Fruit fly (Drosophila melanogaster) whole organism, embryonic: ENCODE data around the gene Ccp84Ad.

Experiments used
- CG10147 ChIP-seq: fragments of 200-800 bp; sonication (Bioruptor generic); optimal IDR thresholded peaks from 2 replicates; lab custom pipeline; 2019; ENCODE audit warnings: missing biosample characterization, mild to moderate bottlenecking, missing genetic modification characterization, moderate library complexity
- CG1024 ChIP-seq: fragments of 200-800 bp; sonication (Bioruptor generic); IDR thresholded peaks from 2 replicates; pipeline ENCODE4 v1.3.6; 2022; ENCODE audit warnings: missing biosample characterization, missing genetic modification characterization
- CG12155 ChIP-seq: fragments of 200-800 bp; sonication (Bioruptor generic); optimal IDR thresholded peaks from 3 replicates; lab custom pipeline; 2016; ENCODE audit warnings: missing biosample characterization, missing genetic modification characterization
- CG12219 ChIP-seq: fragments of 200-800 bp; sonication (Bioruptor generic); optimal IDR thresholded peaks from 3 replicates; lab custom pipeline; 2018; ENCODE audit warnings: missing biosample characterization, mild to moderate bottlenecking, missing genetic modification characterization
- CG13123 ChIP-seq: fragments of 200-800 bp; sonication (Bioruptor generic); optimal IDR thresholded peaks from 2 replicates; lab custom pipeline; 2016; ENCODE audit warnings: missing biosample characterization, missing genetic modification characterization
- CG13287 ChIP-seq: fragments of 200-800 bp; sonication (Bioruptor generic); IDR thresholded peaks from 2 replicates; pipeline ENCODE4 v1.3.6; 2022; ENCODE audit warnings: missing biosample characterization, missing genetic modification characterization; ENCODE audit not compliant: partially characterized antibody
- CG13296 ChIP-seq: fragments of 200-800 bp; sonication (Bioruptor generic); optimal IDR thresholded peaks from 3 replicates; lab custom pipeline; 2018; ENCODE audit warnings: missing biosample characterization, mild to moderate bottlenecking, missing genetic modification characterization
- CG14014 ChIP-seq: fragments of 200-800 bp; sonication (Bioruptor generic); IDR thresholded peaks from 2 replicates; pipeline ENCODE4 v1.3.6; 2022; ENCODE audit warnings: missing biosample characterization, missing genetic modification characterization
- CG14710 ChIP-seq: fragments of 200-800 bp; sonication (Bioruptor generic); optimal IDR thresholded peaks from 3 replicates; lab custom pipeline; 2019; ENCODE audit warnings: missing biosample characterization, mild to moderate bottlenecking, missing genetic modification characterization, moderate library complexity
- CG14860 ChIP-seq: fragments of 200-800 bp; sonication (Bioruptor generic); IDR thresholded peaks from 3 replicates; pipeline ENCODE4 v1.3.6; 2022; ENCODE audit warnings: missing biosample characterization, missing genetic modification characterization; ENCODE audit not compliant: partially characterized antibody
- CG15073 ChIP-seq: fragments of 200-800 bp; sonication (Bioruptor generic); optimal IDR thresholded peaks from 2 replicates; lab custom pipeline; 2016; ENCODE audit warnings: missing biosample characterization, missing genetic modification characterization
- CG17568 ChIP-seq: fragments of 200-800 bp; sonication (Bioruptor generic); optimal IDR thresholded peaks from 2 replicates; lab custom pipeline; 2018; ENCODE audit warnings: missing biosample characterization, mild to moderate bottlenecking, missing genetic modification characterization, moderate library complexity
- CG17829 ChIP-seq: fragments of 200-800 bp; optimal IDR thresholded peaks from 2 replicates; lab custom pipeline; 2019; ENCODE audit warnings: missing biosample characterization, mild to moderate bottlenecking, missing genetic modification characterization, moderate library complexity
- CG18476 ChIP-seq: fragments of 200-800 bp; sonication (Bioruptor generic); optimal IDR thresholded peaks from 2 replicates; lab custom pipeline; 2016; ENCODE audit warnings: missing biosample characterization, mild to moderate bottlenecking, missing genetic modification characterization
- CG18764 ChIP-seq: fragments of 200-800 bp; sonication (Bioruptor generic); optimal IDR thresholded peaks from 3 replicates; lab custom pipeline; 2016; ENCODE audit warnings: missing biosample characterization, missing genetic modification characterization
- CG2712 ChIP-seq: fragments of 200-800 bp; optimal IDR thresholded peaks from 3 replicates; lab custom pipeline; 2019; ENCODE audit warnings: missing biosample characterization, mild to moderate bottlenecking, missing genetic modification characterization, moderate library complexity
- CG32532 ChIP-seq: fragments of 200-800 bp; sonication (Bioruptor generic); IDR thresholded peaks from 2 replicates; pipeline ENCODE4 v1.3.6; 2022; ENCODE audit warnings: missing biosample characterization, missing genetic modification characterization
- CG6813 ChIP-seq: fragments of 200-800 bp; sonication (Bioruptor generic); optimal IDR thresholded peaks from 2 replicates; lab custom pipeline; 2017; ENCODE audit warnings: missing biosample characterization, missing genetic modification characterization, mild to moderate bottlenecking, moderate library complexity, missing genetic modification reagents
- CG8290 ChIP-seq, 3 experiments: fragments of 200-800 bp; sonication (Bioruptor generic); optimal IDR thresholded peaks; 2 replicates each; lab custom pipeline; 2016 to 2019; ENCODE audit warnings: missing biosample characterization in 3 of 3, missing genetic modification characterization in 3 of 3, mild to moderate bottlenecking in 2 of 3, moderate library complexity in 1 of 3
- CG8944 ChIP-seq: fragments of 200-800 bp; sonication (Bioruptor generic); optimal IDR thresholded peaks from 3 replicates; lab custom pipeline; 2016; ENCODE audit warnings: missing biosample characterization, missing genetic modification characterization
- CHES-1-like ChIP-seq: fragments of 200-800 bp; sonication (Bioruptor generic); optimal IDR thresholded peaks from 2 replicates; lab custom pipeline; 2016; ENCODE audit warnings: missing biosample characterization, missing genetic modification characterization
- CTCF ChIP-seq: fragments of 200-800 bp; sonication (Bioruptor generic); optimal IDR thresholded peaks from 2 replicates; lab custom pipeline; 2017; ENCODE audit warnings: missing biosample characterization, mild to moderate bottlenecking, missing genetic modification characterization, moderate library complexity
- CoRest ChIP-seq: fragments of 200-800 bp; sonication (Bioruptor generic); optimal IDR thresholded peaks from 3 replicates; lab custom pipeline; 2018; ENCODE audit warnings: missing biosample characterization, mild to moderate bottlenecking, missing genetic modification characterization, moderate library complexity
- CrebB ChIP-seq: fragments of 200-800 bp; sonication (Bioruptor generic); optimal IDR thresholded peaks from 3 replicates; lab custom pipeline; 2018; ENCODE audit warnings: missing biosample characterization, mild to moderate bottlenecking, missing genetic modification characterization
- Deaf1 ChIP-seq: fragments of 200-800 bp; optimal IDR thresholded peaks from 3 replicates; lab custom pipeline; 2019; ENCODE audit warnings: missing biosample characterization, mild to moderate bottlenecking, missing genetic modification characterization, moderate library complexity
- Doc3 ChIP-seq: fragments of 200-800 bp; sonication (Bioruptor generic); IDR thresholded peaks from 3 replicates; pipeline ENCODE4 v1.3.6; 2022; ENCODE audit warnings: missing biosample characterization, missing genetic modification characterization; ENCODE audit not compliant: partially characterized antibody
- Ets97D ChIP-seq: fragments of 200-800 bp; sonication (Bioruptor generic); optimal IDR thresholded peaks from 3 replicates; lab custom pipeline; 2016; ENCODE audit warnings: missing biosample characterization, missing genetic modification characterization
- Gsc ChIP-seq: fragments of 200-800 bp; sonication (Bioruptor generic); IDR thresholded peaks from 2 replicates; pipeline ENCODE4 v1.3.6; 2022; ENCODE audit warnings: missing biosample characterization, missing genetic modification characterization
- Lim3 ChIP-seq: fragments of 200-800 bp; sonication (Bioruptor generic); IDR thresholded peaks from 2 replicates; pipeline ENCODE4 v1.3.6; 2022; ENCODE audit warnings: missing biosample characterization, missing genetic modification characterization
- MESR4 ChIP-seq: fragments of 200-800 bp; sonication (Bioruptor generic); optimal IDR thresholded peaks from 2 replicates; lab custom pipeline; 2018; ENCODE audit warnings: missing biosample characterization, mild to moderate bottlenecking, missing genetic modification characterization, moderate library complexity
- NC2β ChIP-seq: fragments of 200-800 bp; sonication (Bioruptor generic); optimal IDR thresholded peaks from 2 replicates; lab custom pipeline; 2016; ENCODE audit warnings: missing biosample characterization, missing genetic modification characterization
- Rx ChIP-seq: fragments of 200-800 bp; sonication (Bioruptor generic); IDR thresholded peaks from 2 replicates; pipeline ENCODE4 v1.3.6; 2022; ENCODE audit warnings: missing biosample characterization, missing genetic modification characterization
- cas ChIP-seq: fragments of 200-800 bp; sonication (Bioruptor generic); IDR thresholded peaks from 2 replicates; pipeline ENCODE4 v1.3.6; 2022; ENCODE audit warnings: missing biosample characterization, missing genetic modification characterization
- cato ChIP-seq: fragments of 200-800 bp; sonication (Bioruptor generic); optimal IDR thresholded peaks from 2 replicates; lab custom pipeline; 2016; ENCODE audit warnings: missing biosample characterization, missing genetic modification characterization, borderline replicate concordance
- cg ChIP-seq: fragments of 200-800 bp; sonication (Bioruptor generic); optimal IDR thresholded peaks from 3 replicates; lab custom pipeline; 2019; ENCODE audit warnings: missing biosample characterization, mild to moderate bottlenecking, missing genetic modification characterization, moderate library complexity
- dm ChIP-seq: fragments of 200-800 bp; sonication (Bioruptor generic); optimal IDR thresholded peaks from 3 replicates; lab custom pipeline; 2016; ENCODE audit warnings: missing biosample characterization, missing genetic modification characterization
- hb ChIP-seq: fragments of 200-800 bp; sonication (Bioruptor generic); IDR thresholded peaks from 3 replicates; pipeline ENCODE4 v1.3.6; 2022; ENCODE audit warnings: missing biosample characterization, missing genetic modification characterization; ENCODE audit not compliant: partially characterized antibody
- hth ChIP-seq: fragments of >200 bp; optimal IDR thresholded peaks from 2 replicates; lab custom pipeline; 2017; ENCODE audit warnings: inconsistent platforms
- mld ChIP-seq: fragments of 200-800 bp; sonication (Bioruptor generic); IDR thresholded peaks from 3 replicates; pipeline ENCODE4 v1.3.6; 2022; ENCODE audit warnings: missing biosample characterization, missing genetic modification characterization; ENCODE audit not compliant: partially characterized antibody
- oc ChIP-seq: fragments of 200-800 bp; sonication (Bioruptor generic); optimal IDR thresholded peaks from 2 replicates; lab custom pipeline; 2018; ENCODE audit warnings: missing biosample characterization, mild to moderate bottlenecking, missing genetic modification characterization, moderate library complexity
- org-1 ChIP-seq: fragments of 200-800 bp; sonication (Bioruptor generic); optimal IDR thresholded peaks from 2 replicates; lab custom pipeline; 2017; ENCODE audit warnings: missing biosample characterization, missing genetic modification characterization
- otp ChIP-seq: fragments of 200-800 bp; sonication (Bioruptor generic); IDR thresholded peaks from 3 replicates; pipeline ENCODE4, ENCODE4 v1.3.6; 2022; ENCODE audit warnings: missing biosample characterization, missing genetic modification characterization
- p53 ChIP-seq: fragments of 200-800 bp; sonication (Bioruptor generic); optimal IDR thresholded peaks from 2 replicates; lab custom pipeline; 2016; ENCODE audit warnings: missing biosample characterization, missing genetic modification characterization
- pros ChIP-seq: fragments of 200-800 bp; sonication (Bioruptor generic); optimal IDR thresholded peaks from 3 replicates; lab custom pipeline; 2019; ENCODE audit warnings: missing biosample characterization, mild to moderate bottlenecking, missing genetic modification characterization, moderate library complexity
- pzg ChIP-seq: fragments of 200-800 bp; sonication (Bioruptor generic); optimal IDR thresholded peaks from 3 replicates; lab custom pipeline; 2018; ENCODE audit warnings: missing biosample characterization, mild to moderate bottlenecking, missing genetic modification characterization, moderate library complexity
- sna ChIP-seq: fragments of 200-800 bp; sonication (Bioruptor generic); IDR thresholded peaks from 2 replicates; pipeline ENCODE4 v1.3.6; 2022; ENCODE audit warnings: missing biosample characterization, missing genetic modification characterization; ENCODE audit not compliant: partially characterized antibody
- tio ChIP-seq: fragments of 200-800 bp; sonication (Bioruptor generic); optimal IDR thresholded peaks from 2 replicates; lab custom pipeline; 2017; ENCODE audit warnings: missing biosample characterization, missing genetic modification characterization, inconsistent platforms
- tna ChIP-seq: fragments of 200-800 bp; sonication (Bioruptor generic); IDR thresholded peaks from 2 replicates; pipeline ENCODE4 v1.3.6; 2022; ENCODE audit warnings: missing biosample characterization, missing genetic modification characterization; ENCODE audit not compliant: partially characterized antibody
- tx ChIP-seq: fragments of 200-800 bp; sonication (Bioruptor generic); optimal IDR thresholded peaks from 2 replicates; lab custom pipeline; 2016; ENCODE audit warnings: missing biosample characterization, missing genetic modification characterization

Gene Ccp84Ad

dm6 chr3R:6668234-6668633 is 24.3 kb upstream of the Ccp84Ad start (continued):
- TF ChIP-seq CG14014 (GFP tag; lab: Robert Waterston, UW) (no peak), sna (GFP tag; lab: Robert Waterston, UW) (no peak), cg (peak; percentile 44), MESR4 (GFP tag; lab: Kevin White, UChicago) (no peak), Deaf1 (tag; lab: Kevin White, UChicago) (no peak), CG10147 (GFP tag; lab: Kevin White, UChicago) (no peak), tio (GFP tag; lab: Kevin White, UChicago) (no peak), Gsc (GFP tag; lab: Robert Waterston, UW) (no peak), pros (GFP tag; lab: Kevin White, UChicago) (peak; percentile 55)

- TF ChIP-seq Ets97D (GFP tag; lab: Kevin White, UChicago) (no peak), CG1024 (GFP tag; lab: Robert Waterston, UW) (no peak), CG18764 (no peak), oc (no peak), CG32532 (GFP tag; lab: Robert Waterston, UW) (no peak), hb (GFP tag; lab: Robert Waterston, UW) (no peak), tx (no peak), CG2712 (no peak), CG13296 (GFP tag; lab: Kevin White, UChicago) (no peak), cas (GFP tag; lab: Robert Waterston, UW) (no peak), CG6813 (GFP tag; lab: Kevin White, UChicago) (no peak), org-1 (GFP tag; lab: Kevin White, UChicago) (no peak), CG17829 (no peak), CG14860 (GFP tag; lab: Robert Waterston, UW) (peak; percentile 67), CG17568 (GFP tag; lab: Kevin White, UChicago) (no peak), pzg (GFP tag; lab: Kevin White, UChicago) (no peak), Doc3 (GFP tag; lab: Robert Waterston, UW) (no peak), CG8944 (GFP tag; lab: Kevin White, UChicago) (no peak), otp (GFP tag; lab: Robert Waterston, UW) (no peak), cato (GFP tag; lab: Kevin White, UChicago) (no peak), CrebB (tag; lab: Kevin White, UChicago) (no peak), Rx (GFP tag; lab: Robert Waterston, UW) (no peak), Lim3 (GFP tag; lab: Robert Waterston, UW) (no peak), NC2β (GFP tag; lab: Kevin White, UChicago) (no peak), CG15073 (GFP tag; lab: Kevin White, UChicago) (no peak), CTCF (GFP tag; lab: Kevin White, UChicago) (no peak), dm (GFP tag; lab: Kevin White, UChicago) (no peak), CG18476 (GFP tag; lab: Kevin White, UChicago) (no peak), tna (no peak), CHES-1-like (GFP tag; lab: Kevin White, UChicago) (no peak), mld (GFP tag; lab: Robert Waterston, UW) (no peak), hth (no peak), CG12155 (GFP tag; lab: Kevin White, UChicago) (no peak), CG13287 (GFP tag; lab: Robert Waterston, UW) (no peak), CG14710 (tag; lab: Kevin White, UChicago) (peak; percentile 28), CoRest (tag; lab: Kevin White, UChicago) (peak; percentile 15), CG12219 (GFP tag; lab: Kevin White, UChicago) (no peak), CG13123 (no peak), p53 (GFP tag; lab: Kevin White, UChicago) (no peak), CG8290 (GFP tag; optimal IDR thresholded peaks at IDR 0.05; lab: Kevin White, UChicago) (no peak), CG8290 (tag; optimal IDR thresholded peaks at IDR 0.05; lab: Kevin White, UChicago) (no peak)
Observed at dm6 chr3R:6672303-6673007, 20.1 kb upstream of the Ccp84Ad start.
